Worm (Caenorhabditis elegans): ENCODE measurements around the gene asp-7.

DNA sequence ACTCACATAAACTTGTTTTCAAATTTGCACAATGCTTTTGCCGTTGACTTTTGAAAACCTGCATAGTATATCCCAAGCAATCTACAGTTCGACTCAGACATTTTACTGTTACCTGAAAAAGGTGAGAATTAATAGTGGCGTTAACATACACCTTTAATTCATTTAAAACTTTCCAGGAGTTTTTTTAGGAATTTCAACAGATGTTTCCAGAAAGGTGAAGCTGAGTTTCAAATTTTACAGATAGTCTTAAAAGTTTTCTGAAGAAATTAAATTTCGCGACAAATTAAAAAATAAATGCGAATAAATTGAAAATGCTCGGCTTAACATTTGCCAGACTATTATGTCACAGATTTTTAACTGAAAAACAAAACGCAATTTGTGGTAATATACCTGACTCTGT is 28.3 kb upstream of the asp-7 start, which contains the start of gene srw-119:
- TF ChIP-seq ama-1 (optimal IDR thresholded peaks at IDR 0.05) (no peak), T23F11.4 (GFP tag; optimal IDR thresholded peaks at IDR 0.05) (no peak), tbx-2 (tag; optimal IDR thresholded peaks at IDR 0.05) (no peak), nfya-1 (tag; optimal IDR thresholded peaks at IDR 0.05) (no peak), sdc-2 (tag; optimal IDR thresholded peaks at IDR 0.05) (no peak)
